Fruit fly (Drosophila melanogaster): ENCODE results near the gene CG8840.

DNA sequence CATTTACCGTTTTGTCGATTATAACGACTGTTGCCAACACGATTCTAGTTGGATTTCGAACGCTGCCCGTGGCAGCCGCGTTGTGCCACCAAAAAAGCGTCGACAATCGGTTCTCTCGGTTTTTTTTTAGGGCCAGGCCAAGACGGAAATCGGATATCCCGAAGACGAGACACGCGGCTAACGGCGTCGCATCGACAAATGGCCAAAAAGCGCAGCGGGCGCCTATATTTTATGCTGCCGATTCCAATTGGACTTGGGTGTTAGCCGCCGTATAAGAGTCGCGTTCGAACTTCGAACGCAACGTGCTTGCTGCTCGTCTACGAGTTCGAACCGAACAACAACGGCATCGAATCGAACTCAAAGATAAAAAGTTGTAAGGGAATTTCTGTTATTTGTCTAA, 12.4 kb downstream of the CG8840 start:
- TF ChIP-seq h (GFP tag; optimal IDR thresholded peaks at IDR 0.05) (no peak), psq (GFP tag; optimal IDR thresholded peaks at IDR 0.05) (no peak), N (GFP tag; optimal IDR thresholded peaks at IDR 0.05) (no peak), foxo (GFP tag; optimal IDR thresholded peaks at IDR 0.05) (no peak), Dfd (GFP tag; optimal IDR thresholded peaks at IDR 0.05) (no peak), lola (GFP tag; optimal IDR thresholded peaks at IDR 0.05) (no peak), usp (GFP tag; optimal IDR thresholded peaks at IDR 0.05) (no peak), Vsx2 (GFP tag; optimal IDR thresholded peaks at IDR 0.05; ENCODE audit: partially characterized antibody) (no peak), dsf (GFP tag; optimal IDR thresholded peaks at IDR 0.05; ENCODE audit: borderline replicate concordance) (no peak), sage (GFP tag; optimal IDR thresholded peaks at IDR 0.05) (no peak), br (GFP tag; optimal IDR thresholded peaks at IDR 0.05) (no peak), OdsH (GFP tag; optimal IDR thresholded peaks at IDR 0.05) (no peak), pan (optimal IDR thresholded peaks at IDR 0.05) (no peak), Hr78 (GFP tag; optimal IDR thresholded peaks at IDR 0.05) (no peak)

All from whole organism, wandering third instar larva.